Worm (Caenorhabditis elegans): ENCODE data around the gene slfl-4.
"Not testable (repeated sequence)": the region's sequence is repeated elsewhere in the genome, so short reads cannot be mapped to it uniquely, and the experiment has no call there.

DNA sequence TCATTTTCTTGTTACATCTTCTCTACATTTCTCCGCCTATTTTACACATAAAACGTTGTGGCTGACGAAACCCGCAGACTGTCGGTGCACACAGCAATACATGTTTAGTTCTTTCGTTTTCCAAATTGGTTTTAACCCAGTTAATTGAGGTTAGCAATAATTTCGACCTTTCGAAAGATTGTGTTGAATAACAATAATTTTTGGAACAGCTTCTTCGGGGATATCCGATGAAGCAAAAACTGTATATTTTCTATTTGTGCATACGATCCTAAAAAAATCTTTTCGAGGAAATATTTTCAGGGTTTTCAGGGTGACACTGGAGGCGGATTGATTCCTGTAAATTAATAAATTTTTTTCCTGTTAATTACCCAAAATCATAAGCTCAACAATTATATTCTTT, 12.5 kb upstream of the slfl-4 start:
- not testable (repeated sequence) for TF ChIP-seq snpc-1.3 (tag; optimal IDR thresholded peaks at IDR 0.05; ENCODE audit: insufficient read depth); ets-4 (GFP tag; optimal IDR thresholded peaks at IDR 0.05); ZK185.1 (tag; optimal IDR thresholded peaks at IDR 0.05; ENCODE audit: poor library complexity, severe bottlenecking); sea-2 (GFP tag; IDR thresholded peaks at IDR 0.05); C06A6.2 (GFP tag; conservative IDR thresholded peaks at IDR 0.05); efl-1 (GFP tag; optimal IDR thresholded peaks at IDR 0.05); madf-10 (tag; optimal IDR thresholded peaks at IDR 0.05); dpl-1 (GFP tag; optimal IDR thresholded peaks at IDR 0.05); bed-1 (GFP tag; IDR thresholded peaks at IDR 0.05); unc-62 (GFP tag; optimal IDR thresholded peaks at IDR 0.05); hlh-26 (GFP tag; conservative IDR thresholded peaks at IDR 0.05)
